Worm (Caenorhabditis elegans): ENCODE results near the gene C06B8.3.
A peak's percentile ranks its signal among the peaks of the same experiment; 100 is the strongest.

C06B8.3 gene

ce11 chrV:15444188-15444587, 40.2 kb downstream of the C06B8.3 start, which contains the start of gene T26H5.11:
TSS of gene T26H5.11 (minus strand) at chrV:15444288.
- no peak for TF ChIP-seq F13H6.1 (tag; optimal IDR thresholded peaks at IDR 0.05)
- no peak for TF ChIP-seq elt-2 (tag; optimal IDR thresholded peaks at IDR 0.05)
- TF ChIP-seq hlh-15 (tag; optimal IDR thresholded peaks at IDR 0.05), result no peak
- TF ChIP-seq tbx-7 (tag; optimal IDR thresholded peaks at IDR 0.05), result no peak
- no peak for TF ChIP-seq ttx-3 (tag; optimal IDR thresholded peaks at IDR 0.05)
- no peak for TF ChIP-seq syd-9 (tag; optimal IDR thresholded peaks at IDR 0.05)
- no peak for TF ChIP-seq ceh-14 (tag; optimal IDR thresholded peaks at IDR 0.05)
- no peak for TF ChIP-seq dve-1 (tag; optimal IDR thresholded peaks at IDR 0.05)
- no peak for TF ChIP-seq pax-1 (tag; optimal IDR thresholded peaks at IDR 0.05)
- no peak for TF ChIP-seq sox-2 (GFP tag; IDR thresholded peaks at IDR 0.05)
- TF ChIP-seq madf-2 (tag; optimal IDR thresholded peaks at IDR 0.05), result no peak
- no peak for TF ChIP-seq nhr-232 (tag; optimal IDR thresholded peaks at IDR 0.05)
- TF ChIP-seq unc-55 (GFP tag; optimal IDR thresholded peaks at IDR 0.05), result no peak
- no peak for TF ChIP-seq nhr-11 (tag; optimal IDR thresholded peaks at IDR 0.05)
- TF ChIP-seq npax-4 (tag; optimal IDR thresholded peaks at IDR 0.05), result no peak
- no peak for TF ChIP-seq ceh-31 (tag; optimal IDR thresholded peaks at IDR 0.05)
- TF ChIP-seq hlh-13 (GFP tag; optimal IDR thresholded peaks at IDR 0.05), result no peak

ce11 chrV:15443708-15444107, 40.7 kb downstream of the C06B8.3 start, which contains the start of gene T26H5.10:
TSS of gene T26H5.10 (minus strand) at chrV:15443808.
- TF ChIP-seq che-1 (tag; optimal IDR thresholded peaks at IDR 0.05), result no peak
- no peak for TF ChIP-seq pha-2 (tag; optimal IDR thresholded peaks at IDR 0.05)
- no peak for TF ChIP-seq pag-3 (tag; optimal IDR thresholded peaks at IDR 0.05; ENCODE audit: borderline replicate concordance)
- no peak for TF ChIP-seq ama-1 (optimal IDR thresholded peaks at IDR 0.05)
- no peak for TF ChIP-seq sox-2 (GFP tag; IDR thresholded peaks at IDR 0.05)
- no peak for TF ChIP-seq hlh-15 (tag; optimal IDR thresholded peaks at IDR 0.05)
- TF ChIP-seq ttx-3 (tag; optimal IDR thresholded peaks at IDR 0.05), result no peak
- TF ChIP-seq odd-2 (tag; optimal IDR thresholded peaks at IDR 0.05), result no peak
- no peak for TF ChIP-seq pax-1 (tag; optimal IDR thresholded peaks at IDR 0.05)
- TF ChIP-seq lim-6 (tag; optimal IDR thresholded peaks at IDR 0.05), result no peak
- no peak for TF ChIP-seq ceh-2 (tag; optimal IDR thresholded peaks at IDR 0.05)
- no peak for TF ChIP-seq elt-4 (tag; optimal IDR thresholded peaks at IDR 0.05)
- no peak for TF ChIP-seq ceh-9 (tag; optimal IDR thresholded peaks at IDR 0.05)
- no peak for TF ChIP-seq T23F11.4 (GFP tag; optimal IDR thresholded peaks at IDR 0.05)
- TF ChIP-seq unc-55 (GFP tag; optimal IDR thresholded peaks at IDR 0.05), result no peak
- TF ChIP-seq fax-1 (tag; optimal IDR thresholded peaks at IDR 0.05), result no peak
- no peak for TF ChIP-seq nfya-1 (tag; optimal IDR thresholded peaks at IDR 0.05)
- no peak for TF ChIP-seq Y22D7AL.16 (tag; optimal IDR thresholded peaks at IDR 0.05)

ce11 chrV:15442384-15442783, 42.1 kb downstream of the C06B8.3 start:
- no peak for TF ChIP-seq pag-3 (tag; optimal IDR thresholded peaks at IDR 0.05; ENCODE audit: borderline replicate concordance)
- TF ChIP-seq nfya-1 (tag; optimal IDR thresholded peaks at IDR 0.05), result peak; percentile 68

- TF ChIP-seq ceh-34 (tag; optimal IDR thresholded peaks at IDR 0.05) (no peak), unc-42 (tag; optimal IDR thresholded peaks at IDR 0.05) (no peak), hlh-15 (tag; optimal IDR thresholded peaks at IDR 0.05) (no peak), ceh-48 (tag; optimal IDR thresholded peaks at IDR 0.05) (no peak), ztf-16 (tag; optimal IDR thresholded peaks at IDR 0.05) (no peak), C38D4.7 (GFP tag; optimal IDR thresholded peaks at IDR 0.05) (no peak), F13H6.1 (tag; optimal IDR thresholded peaks at IDR 0.05) (no peak), sox-2 (GFP tag; IDR thresholded peaks at IDR 0.05) (no peak), dve-1 (tag; optimal IDR thresholded peaks at IDR 0.05) (no peak), ceh-45 (GFP tag; IDR thresholded peaks at IDR 0.05) (no peak), fax-1 (tag; optimal IDR thresholded peaks at IDR 0.05) (no peak), ets-4 (tag; optimal IDR thresholded peaks at IDR 0.05) (no peak), zip-5 (tag; optimal IDR thresholded peaks at IDR 0.05) (no peak)
Observed at ce11 chrV:15436133-15436532, 48.3 kb downstream of the C06B8.3 start.
